Fruit fly (Drosophila melanogaster) whole organism, pupa: ENCODE results near the gene Acp95EF.

Experiments used
- CG10348 ChIP-seq: fragments of 200-800 bp; sonication (Bioruptor generic); IDR thresholded peaks from 2 replicates; pipeline ENCODE4 v1.3.6; 2022; ENCODE audit warnings: missing biosample characterization, missing genetic modification characterization
- CG12605 ChIP-seq: fragments of 200-800 bp; sonication (Bioruptor generic); IDR thresholded peaks from 2 replicates; pipeline ENCODE4 v1.3.6; 2022; ENCODE audit warnings: missing biosample characterization, missing genetic modification characterization
- CG15710 ChIP-seq: fragments of 200-800 bp; sonication (Bioruptor generic); optimal IDR thresholded peaks from 2 replicates; lab custom pipeline; 2018; ENCODE audit warnings: missing biosample characterization, mild to moderate bottlenecking, missing genetic modification characterization, moderate library complexity
- CG32121 ChIP-seq: fragments of 200-800 bp; sonication (Bioruptor generic); IDR thresholded peaks from 2 replicates; pipeline ENCODE4 v1.3.6; 2022; ENCODE audit warnings: missing biosample characterization, missing genetic modification characterization
- CG34367 ChIP-seq: fragments of 200-800 bp; sonication (Bioruptor generic); optimal IDR thresholded peaks from 2 replicates; lab custom pipeline; 2018; ENCODE audit warnings: missing biosample characterization, mild to moderate bottlenecking, missing genetic modification characterization
- CG8301 ChIP-seq: fragments of 200-800 bp; sonication (Bioruptor generic); optimal IDR thresholded peaks from 2 replicates; lab custom pipeline; 2018; ENCODE audit warnings: missing biosample characterization, mild to moderate bottlenecking, missing genetic modification characterization
- D1 ChIP-seq: fragments of 200-800 bp; sonication (Bioruptor generic); optimal IDR thresholded peaks from 2 replicates; lab custom pipeline; 2018; ENCODE audit warnings: missing biosample characterization, mild to moderate bottlenecking, missing genetic modification characterization, moderate library complexity
- EcR ChIP-seq: fragments of 200-800 bp; sonication (Bioruptor generic); optimal IDR thresholded peaks from 3 replicates; lab custom pipeline; 2019; ENCODE audit warnings: missing biosample characterization, missing genetic modification characterization, mild to moderate bottlenecking, moderate library complexity, missing genetic modification reagents
- Ets98B ChIP-seq: fragments of 200-800 bp; sonication (Bioruptor generic); IDR thresholded peaks from 2 replicates; pipeline ENCODE4 v1.3.6; 2022; ENCODE audit warnings: missing biosample characterization, missing genetic modification characterization
- Pif1B ChIP-seq: fragments of 200-800 bp; sonication (Bioruptor generic); optimal IDR thresholded peaks from 3 replicates; lab custom pipeline; 2016; ENCODE audit warnings: missing biosample characterization, missing genetic modification characterization
- Snoo ChIP-seq: fragments of 200-800 bp; sonication (Bioruptor generic); optimal IDR thresholded peaks from 3 replicates; lab custom pipeline; 2017; ENCODE audit warnings: missing biosample characterization, mild to moderate bottlenecking, missing genetic modification characterization, inconsistent platforms
- gl ChIP-seq: fragments of 200-800 bp; sonication (Bioruptor generic); optimal IDR thresholded peaks from 2 replicates; lab custom pipeline; 2018; ENCODE audit warnings: missing biosample characterization, mild to moderate bottlenecking, missing genetic modification characterization

DNA sequence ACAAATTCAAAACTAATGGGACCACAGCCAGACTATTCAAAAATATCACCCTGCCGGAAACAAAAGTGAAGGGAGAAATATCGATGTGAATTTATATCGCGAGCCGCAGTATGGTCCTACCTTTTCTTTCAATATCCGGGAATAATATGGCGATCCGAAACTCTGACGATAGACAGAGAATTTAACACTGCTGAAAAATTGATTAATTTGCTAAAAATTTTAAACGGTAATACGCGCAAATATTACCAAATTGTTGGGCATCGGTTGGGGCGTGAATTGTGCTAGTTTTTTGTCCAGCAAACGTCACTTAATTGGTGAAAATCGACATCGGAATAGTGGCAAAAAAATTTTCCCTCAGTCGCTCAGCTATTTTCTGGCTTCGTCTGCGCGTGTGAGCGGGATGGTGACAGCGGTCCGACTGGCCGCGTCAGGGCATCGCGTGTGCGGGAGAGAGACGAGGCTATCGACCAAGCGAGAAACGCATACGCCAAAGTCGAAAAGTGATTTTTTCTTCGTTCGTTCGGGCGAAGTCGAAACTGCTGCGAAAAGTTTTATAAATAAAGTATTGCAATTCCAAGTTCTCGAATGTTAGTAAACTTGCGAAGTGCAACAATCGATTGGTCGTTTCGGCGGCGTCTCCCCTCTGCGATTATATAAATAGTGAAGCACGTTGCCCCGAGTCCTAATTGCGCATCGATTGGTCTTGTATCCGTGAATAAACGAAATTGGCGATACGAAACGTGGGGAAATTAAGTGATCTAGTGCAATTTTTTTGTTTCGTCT lies 1.8 kb downstream of the Acp95EF start, which contains the start of gene mask:
- TF ChIP-seq Pif1B (no peak), CG8301 (no peak), CG10348 (GFP tag; lab: Robert Waterston, UW) (no peak), gl (peak; percentile 37), CG12605 (GFP tag; lab: Robert Waterston, UW) (0 out of 2 replicates have a peak, but pooled peaks have one; percentile 6), Ets98B (GFP tag; lab: Robert Waterston, UW) (peak; percentile 20), CG34367 (tag; lab: Kevin White, UChicago) (peak; percentile 67), Snoo (tag; lab: Kevin White, UChicago) (peak; percentile 81), EcR (GFP tag; lab: Kevin White, UChicago) (no peak), D1 (tag; lab: Kevin White, UChicago) (no peak), CG15710 (tag; lab: Kevin White, UChicago) (peak; percentile 43), CG32121 (GFP tag; lab: Robert Waterston, UW) (no peak)
